Worm (Caenorhabditis elegans): Measurements from ENCODE around the gene F56C3.8.
A peak's percentile ranks its signal among the peaks of the same experiment; 100 is the strongest.

F56C3.8 gene

DNA sequence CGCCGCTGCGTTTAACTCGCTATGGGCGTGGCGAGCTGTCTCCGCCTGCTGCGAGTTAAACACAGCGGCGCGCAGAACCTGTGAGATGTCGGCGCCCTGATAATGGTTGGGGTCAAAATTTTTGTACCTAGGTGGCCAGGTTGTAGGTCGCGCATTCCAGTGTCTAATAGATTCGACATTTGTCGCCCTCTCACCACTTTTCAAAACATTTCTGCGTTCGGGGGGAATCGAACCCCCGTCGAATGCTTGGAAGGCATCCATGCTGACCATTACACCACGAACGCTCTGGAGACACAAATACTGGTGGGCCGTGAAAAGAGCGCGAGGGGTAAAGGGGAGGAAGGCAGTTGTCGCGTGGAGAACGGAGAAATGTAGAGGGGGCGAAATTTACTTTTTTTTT lies 5.0 kb downstream of the F56C3.8 start:
- no peak for TF ChIP-seq ama-1 (optimal IDR thresholded peaks at IDR 0.05)
- TF ChIP-seq mec-3 (tag; optimal IDR thresholded peaks at IDR 0.05; ENCODE audit: borderline replicate concordance), result no peak
- TF ChIP-seq npax-4 (tag; optimal IDR thresholded peaks at IDR 0.05), result peak; percentile 53
- TF ChIP-seq hlh-30 (tag; optimal IDR thresholded peaks at IDR 0.05; ENCODE audit: insufficient read depth), result peak; percentile 34
- peak; percentile 97 for TF ChIP-seq sdc-2 (tag; optimal IDR thresholded peaks at IDR 0.05)
- peak; percentile 85 for TF ChIP-seq rnt-1 (tag; optimal IDR thresholded peaks at IDR 0.05)
- TF ChIP-seq ceh-2 (tag; optimal IDR thresholded peaks at IDR 0.05), result peak; percentile 68
- peak; percentile 72 for TF ChIP-seq ceh-45 (GFP tag; IDR thresholded peaks at IDR 0.05)
- TF ChIP-seq ttx-3 (tag; optimal IDR thresholded peaks at IDR 0.05), result peak; percentile 83
- TF ChIP-seq tbx-2 (tag; optimal IDR thresholded peaks at IDR 0.05), result peak; percentile 80
- peak; percentile 90 for TF ChIP-seq ceh-6 (GFP tag; optimal IDR thresholded peaks at IDR 0.05)
- peak; percentile 17 for TF ChIP-seq unc-42 (tag; optimal IDR thresholded peaks at IDR 0.05)
- peak; percentile 65 for TF ChIP-seq fax-1 (tag; optimal IDR thresholded peaks at IDR 0.05)
- TF ChIP-seq elt-2 (tag; optimal IDR thresholded peaks at IDR 0.05), result peak; percentile 88
- TF ChIP-seq ceh-22 (tag; optimal IDR thresholded peaks at IDR 0.05), result no peak
- peak; percentile 89 for TF ChIP-seq ceh-34 (tag; optimal IDR thresholded peaks at IDR 0.05)
- TF ChIP-seq pat-9 (tag; optimal IDR thresholded peaks at IDR 0.05), result peak; percentile 80
- peak; percentile 1 for TF ChIP-seq odd-2 (tag; optimal IDR thresholded peaks at IDR 0.05)
- peak; percentile 16 for TF ChIP-seq fkh-10 (GFP tag; optimal IDR thresholded peaks at IDR 0.05)
- TF ChIP-seq T23F11.4 (GFP tag; optimal IDR thresholded peaks at IDR 0.05), result peak; percentile 60
- peak; percentile 81 for TF ChIP-seq pha-2 (tag; optimal IDR thresholded peaks at IDR 0.05)
- TF ChIP-seq zip-5 (tag; optimal IDR thresholded peaks at IDR 0.05), result peak; percentile 37
- TF ChIP-seq lin-11 (tag; optimal IDR thresholded peaks at IDR 0.05), result peak; percentile 76
- TF ChIP-seq hlh-8 (tag; optimal IDR thresholded peaks at IDR 0.05), result peak; percentile 56
- TF ChIP-seq ceh-14 (tag; optimal IDR thresholded peaks at IDR 0.05), result peak; percentile 57
- TF ChIP-seq hlh-13 (GFP tag; optimal IDR thresholded peaks at IDR 0.05), result peak; percentile 80
- peak; percentile 80 for TF ChIP-seq elt-4 (tag; optimal IDR thresholded peaks at IDR 0.05)
- peak; percentile 56 for TF ChIP-seq ahr-1 (tag; optimal IDR thresholded peaks at IDR 0.05)
- peak; percentile 84 for TF ChIP-seq ref-2 (tag; optimal IDR thresholded peaks at IDR 0.05)
- TF ChIP-seq dve-1 (tag; optimal IDR thresholded peaks at IDR 0.05), result no peak
- TF ChIP-seq C08G9.2 (tag; optimal IDR thresholded peaks at IDR 0.05), result peak; percentile 82
- TF ChIP-seq madf-2 (tag; optimal IDR thresholded peaks at IDR 0.05), result peak; percentile 82
- TF ChIP-seq nhr-11 (tag; optimal IDR thresholded peaks at IDR 0.05), result no peak
- TF ChIP-seq C38D4.7 (GFP tag; optimal IDR thresholded peaks at IDR 0.05), result peak; percentile 78
- TF ChIP-seq hlh-15 (tag; optimal IDR thresholded peaks at IDR 0.05), result peak; percentile 61
- peak; percentile 62 for TF ChIP-seq ets-4 (tag; optimal IDR thresholded peaks at IDR 0.05)
- TF ChIP-seq pax-1 (tag; optimal IDR thresholded peaks at IDR 0.05), result no peak
- TF ChIP-seq hlh-6 (tag; optimal IDR thresholded peaks at IDR 0.05), result peak; percentile 89
- peak; percentile 85 for TF ChIP-seq gmeb-2 (tag; optimal IDR thresholded peaks at IDR 0.05)
- TF ChIP-seq dmd-4 (tag; optimal IDR thresholded peaks at IDR 0.05; ENCODE audit: borderline replicate concordance), result peak; percentile 79
- no peak for TF ChIP-seq unc-55 (GFP tag; optimal IDR thresholded peaks at IDR 0.05)
- TF ChIP-seq ceh-48 (tag; optimal IDR thresholded peaks at IDR 0.05), result peak; percentile 70
- TF ChIP-seq ceh-18 (tag; optimal IDR thresholded peaks at IDR 0.05), result peak; percentile 76
- TF ChIP-seq Y22D7AL.16 (tag; optimal IDR thresholded peaks at IDR 0.05), result peak; percentile 85
- TF ChIP-seq pag-3 (tag; optimal IDR thresholded peaks at IDR 0.05; ENCODE audit: borderline replicate concordance), result peak; percentile 29
- no peak for TF ChIP-seq ceh-24 (tag; optimal IDR thresholded peaks at IDR 0.05)
- TF ChIP-seq unc-86 (tag; optimal IDR thresholded peaks at IDR 0.05), result peak; percentile 77
- peak; percentile 68 for TF ChIP-seq ceh-31 (tag; optimal IDR thresholded peaks at IDR 0.05)
- TF ChIP-seq sox-2 (GFP tag; IDR thresholded peaks at IDR 0.05), result peak; percentile 57; the same call in 1 of the 2 replicates
- TF ChIP-seq eyg-1 (tag; optimal IDR thresholded peaks at IDR 0.05), result peak; percentile 57
- peak; percentile 84 for TF ChIP-seq ztf-16 (tag; optimal IDR thresholded peaks at IDR 0.05)
- TF ChIP-seq ceh-9 (tag; optimal IDR thresholded peaks at IDR 0.05), result peak; percentile 32
- TF ChIP-seq nfya-1 (tag; optimal IDR thresholded peaks at IDR 0.05), result peak; percentile 77
- TF ChIP-seq F13H6.1 (tag; optimal IDR thresholded peaks at IDR 0.05), result peak; percentile 58

All from whole organism, late embryonic.